Worm (Caenorhabditis elegans) whole organism, early embryonic: Measurements from ENCODE around the gene F25B4.4.

ENCODE experiments used
- aly-1 ChIP-seq: sonication (generic microtip); optimal IDR thresholded peaks from 2 replicates; lab custom pipeline; 2016; ENCODE audit warnings: missing genetic modification characterization, missing compliant biosample characterization
- ama-1 ChIP-seq: fragments of 150-350 bp; optimal IDR thresholded peaks from 2 replicates; lab custom pipeline; 2014
- flt-1 ChIP-seq: fragments of 200-800 bp; sonication (Bioruptor generic); IDR thresholded peaks from 2 replicates; pipeline ENCODE4 v1.3.6; 2022; ENCODE audit warnings: missing genetic modification characterization, missing compliant biosample characterization
- tra-4 ChIP-seq: sonication (generic microtip); optimal IDR thresholded peaks from 2 replicates; lab custom pipeline; 2017; ENCODE audit warnings: missing genetic modification characterization, missing compliant biosample characterization

- TF ChIP-seq flt-1 (GFP tag; lab: Robert Waterston, UW) (no peak), ama-1 (lab: Kevin White, UChicago) (no peak), aly-1 (no peak), tra-4 (tag; lab: Kevin White, UChicago) (no peak)
Observed at ce11 chrV:5717237-5717935, 32.7 kb downstream of the F25B4.4 start, which contains the start of gene rga-3.
